Worm (Caenorhabditis elegans) whole organism, late embryonic: ENCODE measurements around the gene phg-1.

Experiments
- K02D7.2 ChIP-seq: sonication (generic microtip); optimal IDR thresholded peaks from 2 replicates; lab custom pipeline; 2017; ENCODE audit warnings: mild to moderate bottlenecking, missing genetic modification characterization, missing compliant biosample characterization
- ahr-1 ChIP-seq: sonication (generic microtip); optimal IDR thresholded peaks from 2 replicates; lab custom pipeline; 2016; ENCODE audit warnings: missing genetic modification characterization, missing compliant biosample characterization
- ama-1 ChIP-seq: fragments of 150-350 bp; optimal IDR thresholded peaks from 2 replicates; lab custom pipeline; 2014
- ceh-14 ChIP-seq: sonication (generic microtip); optimal IDR thresholded peaks from 2 replicates; lab custom pipeline; 2016; ENCODE audit warnings: missing genotype, missing genetic modification characterization, missing compliant biosample characterization
- ceh-2 ChIP-seq: sonication (generic microtip); optimal IDR thresholded peaks from 2 replicates; lab custom pipeline; 2016; ENCODE audit warnings: missing genotype, missing genetic modification characterization, missing compliant biosample characterization
- ceh-22 ChIP-seq: sonication (generic microtip); optimal IDR thresholded peaks from 2 replicates; lab custom pipeline; 2017; ENCODE audit warnings: missing biosample characterization, missing genetic modification characterization
- ceh-31 ChIP-seq: sonication (generic microtip); optimal IDR thresholded peaks from 2 replicates; lab custom pipeline; 2016; ENCODE audit warnings: missing genetic modification characterization, missing compliant biosample characterization
- ceh-34 ChIP-seq: sonication (generic microtip); optimal IDR thresholded peaks from 2 replicates; lab custom pipeline; 2016; ENCODE audit warnings: mild to moderate bottlenecking, missing genetic modification characterization, missing compliant biosample characterization
- ceh-45 ChIP-seq: fragments of 200-800 bp; sonication (Bioruptor generic); IDR thresholded peaks from 2 replicates; pipeline ENCODE4 v1.3.6; 2022; ENCODE audit warnings: missing genetic modification reagents, missing genetic modification characterization, missing compliant biosample characterization
- che-1 ChIP-seq: sonication (generic microtip); optimal IDR thresholded peaks from 2 replicates; lab custom pipeline; 2016; ENCODE audit warnings: mild to moderate bottlenecking, missing genetic modification characterization, missing compliant biosample characterization
- dmd-4 ChIP-seq: sonication (generic microtip); optimal IDR thresholded peaks from 2 replicates; lab custom pipeline; 2016; ENCODE audit warnings: borderline replicate concordance, missing genetic modification characterization, missing compliant biosample characterization
- dve-1 ChIP-seq: sonication (generic microtip); optimal IDR thresholded peaks from 2 replicates; lab custom pipeline; 2017; ENCODE audit warnings: antibody characterized with exemption, mild to moderate bottlenecking, missing genetic modification characterization, missing compliant biosample characterization
- elt-2 ChIP-seq: sonication (generic microtip); optimal IDR thresholded peaks from 2 replicates; lab custom pipeline; 2016; ENCODE audit warnings: missing genetic modification reagents, missing genetic modification characterization, missing compliant biosample characterization
- elt-4 ChIP-seq: sonication (generic microtip); optimal IDR thresholded peaks from 2 replicates; lab custom pipeline; 2016; ENCODE audit warnings: missing genetic modification characterization, missing compliant biosample characterization
- ets-4 ChIP-seq: sonication (generic microtip); optimal IDR thresholded peaks from 2 replicates; lab custom pipeline; 2016; ENCODE audit warnings: missing genetic modification characterization, missing compliant biosample characterization
- fkh-6 ChIP-seq: sonication (generic microtip); optimal IDR thresholded peaks from 2 replicates; lab custom pipeline; 2016; ENCODE audit warnings: missing genetic modification characterization, missing compliant biosample characterization
- hlh-13 ChIP-seq: fragments of 200-800 bp; sonication (Bioruptor generic); optimal IDR thresholded peaks from 2 replicates; lab custom pipeline; 2018; ENCODE audit warnings: mild to moderate bottlenecking, missing genetic modification characterization, missing compliant biosample characterization
- hlh-15 ChIP-seq: sonication (generic microtip); optimal IDR thresholded peaks from 2 replicates; lab custom pipeline; 2016; ENCODE audit warnings: missing genetic modification characterization, missing compliant biosample characterization
- hlh-6 ChIP-seq: sonication (generic microtip); optimal IDR thresholded peaks from 2 replicates; lab custom pipeline; 2016; ENCODE audit warnings: missing genotype, missing genetic modification characterization, missing compliant biosample characterization
- lim-6 ChIP-seq: sonication (generic microtip); optimal IDR thresholded peaks from 2 replicates; lab custom pipeline; 2016; ENCODE audit warnings: missing genetic modification characterization, missing compliant biosample characterization
- madf-2 ChIP-seq: sonication (generic microtip); optimal IDR thresholded peaks from 2 replicates; lab custom pipeline; 2017; ENCODE audit warnings: missing genetic modification characterization, missing compliant biosample characterization
- npax-4 ChIP-seq: sonication (generic microtip); optimal IDR thresholded peaks from 2 replicates; lab custom pipeline; 2016; ENCODE audit warnings: missing genetic modification characterization, missing compliant biosample characterization
- pat-9 ChIP-seq: fragments of 200-800 bp; sonication (Bioruptor generic); optimal IDR thresholded peaks from 2 replicates; lab custom pipeline; 2018; ENCODE audit warnings: mild to moderate bottlenecking, missing genetic modification characterization, moderate library complexity, missing compliant biosample characterization
- pha-2 ChIP-seq: sonication (generic microtip); optimal IDR thresholded peaks from 2 replicates; lab custom pipeline; 2017; ENCODE audit warnings: mild to moderate bottlenecking, missing genetic modification characterization, missing compliant biosample characterization
- pha-4 ChIP-seq: fragments of 150-350 bp; optimal IDR thresholded peaks from 2 replicates; lab custom pipeline; 2018; ENCODE audit warnings: missing biosample characterization, missing genetic modification reagents, missing genetic modification characterization
- ref-2 ChIP-seq: sonication (generic microtip); optimal IDR thresholded peaks from 2 replicates; lab custom pipeline; 2016; ENCODE audit warnings: missing genetic modification characterization, missing compliant biosample characterization
- sdc-2 ChIP-seq: sonication (generic microtip); optimal IDR thresholded peaks from 2 replicates; lab custom pipeline; 2016; ENCODE audit warnings: missing genotype, missing genetic modification characterization, missing compliant biosample characterization
- sox-2 ChIP-seq: fragments of 200-800 bp; sonication (Bioruptor generic); IDR thresholded peaks from 2 replicates; pipeline ENCODE4 v1.3.6; 2022; ENCODE audit warnings: missing genetic modification reagents, missing genetic modification characterization, missing compliant biosample characterization
- sox-4 ChIP-seq: sonication (generic microtip); optimal IDR thresholded peaks from 2 replicates; lab custom pipeline; 2017; ENCODE audit warnings: mild to moderate bottlenecking, missing genetic modification characterization, inconsistent platforms, missing compliant biosample characterization
- unc-3 ChIP-seq, 2 experiments: fragments of 200-800 bp in 1 of 2; sonication (Bioruptor generic) in 1 of 2; sonication (generic microtip) in 1 of 2; conservative IDR thresholded peaks in 1 of 2; optimal IDR thresholded peaks in 1 of 2; 2 replicates each; pipeline versions ENCODE4 v1.3.6 to Lab custom; 2016 to 2022; ENCODE audit warnings: missing compliant biosample characterization in 2 of 2, missing genetic modification characterization in 2 of 2, missing genetic modification reagents in 1 of 2
- unc-42 ChIP-seq: sonication (generic microtip); optimal IDR thresholded peaks from 2 replicates; lab custom pipeline; 2016; ENCODE audit warnings: missing genotype, missing genetic modification characterization, missing compliant biosample characterization
- unc-86 ChIP-seq: sonication (generic microtip); optimal IDR thresholded peaks from 2 replicates; lab custom pipeline; 2016; ENCODE audit warnings: missing genetic modification characterization, missing compliant biosample characterization
- ztf-16 ChIP-seq: sonication (generic microtip); optimal IDR thresholded peaks from 2 replicates; lab custom pipeline; 2017; ENCODE audit warnings: missing genetic modification characterization, missing compliant biosample characterization

The phg-1 gene

ce11 chrII:10134285-10134995 lies 3.0 kb upstream of the phg-1 start, which contains the start of gene F27E5.9:
F27E5.9 (plus strand) TSS chrII:10134945.
- TF ChIP-seq ceh-14 (tag; lab: Kevin White, UChicago) (no peak), elt-2 (tag; lab: Kevin White, UChicago) (peak; percentile 66), hlh-6 (tag; lab: Kevin White, UChicago) (no peak), ceh-34 (tag; lab: Kevin White, UChicago) (no peak), ama-1 (lab: Kevin White, UChicago) (no peak), dve-1 (tag; lab: Kevin White, UChicago) (no peak)

ce11 chrII:10136771-10137170 lies 687 bp upstream of the phg-1 start:
- TF ChIP-seq sox-2 (GFP tag; lab: Robert Waterston, UW), result no peak
- peak; percentile 83 for TF ChIP-seq ceh-22
- no peak for TF ChIP-seq ama-1 (lab: Kevin White, UChicago)
- TF ChIP-seq dmd-4 (tag; lab: Kevin White, UChicago), result peak; percentile 24
- TF ChIP-seq ets-4, result peak; percentile 41

ce11 chrII:10139177-10139640 lies 1.8 kb downstream of the phg-1 start, which contains the start of gene asah-2:
asah-2 (plus strand) TSS chrII:10139590.
- TF ChIP-seq lim-6 (no peak), pha-2 (tag; lab: Kevin White, UChicago) (no peak), madf-2 (tag; lab: Kevin White, UChicago) (no peak), ets-4 (no peak), hlh-15 (tag; lab: Kevin White, UChicago) (no peak), ceh-22 (no peak), unc-42 (no peak), K02D7.2 (tag; lab: Kevin White, UChicago) (no peak), fkh-6 (tag; lab: Kevin White, UChicago) (no peak), ahr-1 (tag; lab: Kevin White, UChicago) (no peak), npax-4 (tag; lab: Kevin White, UChicago) (no peak), ceh-45 (GFP tag; lab: Robert Waterston, UW) (no peak), ztf-16 (tag; lab: Kevin White, UChicago) (no peak), ceh-2 (tag; lab: Kevin White, UChicago) (no peak), pha-4 (tag; lab: Kevin White, UChicago) (no peak), unc-86 (tag; lab: Kevin White, UChicago) (no peak), sdc-2 (tag; lab: Kevin White, UChicago) (no peak)

ce11 chrII:10144092-10144491 lies 6.6 kb downstream of the phg-1 start, which contains the start of gene F27E5.3:
F27E5.3 (minus strand) TSS chrII:10144192.
- no peak for TF ChIP-seq unc-3 (GFP tag; conservative IDR thresholded peaks at IDR 0.05; lab: Robert Waterston, UW)
- no peak for TF ChIP-seq unc-3 (tag; optimal IDR thresholded peaks at IDR 0.05; lab: Kevin White, UChicago)
- TF ChIP-seq lim-6, result no peak
- no peak for TF ChIP-seq sox-2 (GFP tag; lab: Robert Waterston, UW)
- TF ChIP-seq pat-9 (tag; lab: Kevin White, UChicago), result no peak
- TF ChIP-seq elt-4 (tag; lab: Kevin White, UChicago), result no peak
- TF ChIP-seq sox-4 (tag; lab: Kevin White, UChicago), result no peak
- TF ChIP-seq ref-2 (tag; lab: Kevin White, UChicago), result no peak
- TF ChIP-seq dmd-4 (tag; lab: Kevin White, UChicago), result no peak
- no peak for TF ChIP-seq ceh-31 (tag; lab: Kevin White, UChicago)
- TF ChIP-seq che-1, result no peak
- no peak for TF ChIP-seq ama-1 (lab: Kevin White, UChicago)
- TF ChIP-seq ceh-45 (GFP tag; lab: Robert Waterston, UW), result no peak
- TF ChIP-seq hlh-13 (GFP tag; lab: Kevin White, UChicago), result no peak
- TF ChIP-seq, all 69 proteins: peak for 0
